Worm (Caenorhabditis elegans) whole organism, mixed stage, embryonic: ENCODE measurements around the gene C33D9.6.
A peak's percentile ranks its signal among the peaks of the same experiment; 100 is the strongest.

Experiments
- M03D4.4 ChIP-seq: sonication (generic microtip); optimal IDR thresholded peaks from 2 replicates; lab custom pipeline; 2017; ENCODE audit warnings: mild to moderate bottlenecking, missing genetic modification characterization, missing compliant biosample characterization
- blmp-1 ChIP-seq: fragments of 150-350 bp; optimal IDR thresholded peaks from 2 replicates; lab custom pipeline; 2014; ENCODE audit warnings: missing biosample characterization, missing genetic modification characterization
- ceh-39 ChIP-seq: fragments of 150-350 bp; optimal IDR thresholded peaks from 2 replicates; lab custom pipeline; 2014; ENCODE audit warnings: missing biosample characterization, missing genetic modification characterization
- ceh-43 ChIP-seq: fragments of 200-800 bp; sonication (Bioruptor generic); optimal IDR thresholded peaks from 2 replicates; lab custom pipeline; 2018; ENCODE audit warnings: mild to moderate bottlenecking, missing genetic modification characterization, moderate library complexity, missing compliant biosample characterization
- ceh-83 ChIP-seq: fragments of 200-800 bp; sonication (Bioruptor generic); optimal IDR thresholded peaks from 2 replicates; lab custom pipeline; 2018; ENCODE audit warnings: mild to moderate bottlenecking, missing genetic modification characterization, missing compliant biosample characterization
- ces-1 ChIP-seq: fragments of 150-350 bp; optimal IDR thresholded peaks from 2 replicates; lab custom pipeline; 2014; ENCODE audit warnings: missing biosample characterization, missing genetic modification reagents, missing genetic modification characterization
- drap-1 ChIP-seq: fragments of 200-800 bp; sonication (Bioruptor generic); optimal IDR thresholded peaks from 3 replicates; lab custom pipeline; 2018; ENCODE audit warnings: mild to moderate bottlenecking, missing genetic modification characterization, missing compliant biosample characterization
- elt-1 ChIP-seq: sonication (generic microtip); optimal IDR thresholded peaks from 2 replicates; lab custom pipeline; 2017; ENCODE audit warnings: missing genetic modification characterization, mild to moderate bottlenecking, missing compliant biosample characterization, antibody characterized with exemption, moderate library complexity, borderline replicate concordance; ENCODE audit not compliant: insufficient read depth
- elt-3 ChIP-seq: fragments of 150-350 bp; optimal IDR thresholded peaks from 2 replicates; lab custom pipeline; 2014; ENCODE audit warnings: missing biosample characterization, missing genetic modification characterization
- flh-1 ChIP-seq: fragments of 200-800 bp; sonication (Bioruptor generic); optimal IDR thresholded peaks from 2 replicates; lab custom pipeline; 2018; ENCODE audit warnings: mild to moderate bottlenecking, missing genetic modification characterization, moderate library complexity, missing compliant biosample characterization
- ham-2 ChIP-seq: fragments of 200-800 bp; sonication (Bioruptor generic); optimal IDR thresholded peaks from 2 replicates; lab custom pipeline; 2018; ENCODE audit warnings: mild to moderate bottlenecking, missing genetic modification characterization, missing compliant biosample characterization
- hlh-1 ChIP-seq: fragments of 150-350 bp; optimal IDR thresholded peaks from 2 replicates; lab custom pipeline; 2014; ENCODE audit warnings: missing biosample characterization, missing genetic modification reagents, missing genetic modification characterization
- lin-13 ChIP-seq: fragments of 150-350 bp; optimal IDR thresholded peaks from 2 replicates; lab custom pipeline; 2014; ENCODE audit warnings: missing biosample characterization, missing genetic modification characterization
- lin-32 ChIP-seq: fragments of 200-800 bp; sonication (Bioruptor generic); optimal IDR thresholded peaks from 2 replicates; lab custom pipeline; 2018; ENCODE audit warnings: mild to moderate bottlenecking, missing genetic modification characterization, missing compliant biosample characterization
- lsy-2 ChIP-seq: fragments of 150-350 bp; optimal IDR thresholded peaks from 2 replicates; lab custom pipeline; 2014; ENCODE audit warnings: missing biosample characterization, missing genetic modification characterization
- mab-5 ChIP-seq: fragments of 150-350 bp; optimal IDR thresholded peaks from 2 replicates; lab custom pipeline; 2014; ENCODE audit warnings: missing biosample characterization, missing genetic modification characterization
- mls-2 ChIP-seq: sonication (generic microtip); optimal IDR thresholded peaks from 2 replicates; lab custom pipeline; 2016; ENCODE audit warnings: mild to moderate bottlenecking, missing genetic modification characterization, moderate library complexity, missing compliant biosample characterization
- nhr-12 ChIP-seq: fragments of 150-350 bp; optimal IDR thresholded peaks from 2 replicates; lab custom pipeline; 2014; ENCODE audit warnings: missing biosample characterization, missing genetic modification characterization
- nhr-2 ChIP-seq: fragments of 150-350 bp; optimal IDR thresholded peaks from 2 replicates; lab custom pipeline; 2014; ENCODE audit warnings: missing biosample characterization, missing genetic modification characterization
- nhr-28 ChIP-seq: fragments of 150-350 bp; optimal IDR thresholded peaks from 2 replicates; lab custom pipeline; 2014; ENCODE audit warnings: missing biosample characterization, missing genetic modification characterization
- nhr-76 ChIP-seq: sonication (generic microtip); optimal IDR thresholded peaks from 2 replicates; lab custom pipeline; 2017; ENCODE audit warnings: missing biosample characterization, missing genetic modification characterization
- pha-4 ChIP-seq: fragments of 150-350 bp; optimal IDR thresholded peaks from 2 replicates; lab custom pipeline; 2018; ENCODE audit warnings: missing biosample characterization, missing genetic modification reagents, missing genetic modification characterization
- sem-2 ChIP-seq: fragments of 200-800 bp; sonication (Bioruptor generic); optimal IDR thresholded peaks from 2 replicates; lab custom pipeline; 2018; ENCODE audit warnings: mild to moderate bottlenecking, missing genetic modification characterization, missing compliant biosample characterization
- snpc-4 ChIP-seq: fragments of 150-350 bp; optimal IDR thresholded peaks from 2 replicates; lab custom pipeline; 2014; ENCODE audit warnings: missing biosample characterization, missing genetic modification characterization
- sptf-1 ChIP-seq: sonication (generic microtip); optimal IDR thresholded peaks from 2 replicates; lab custom pipeline; 2017; ENCODE audit warnings: mild to moderate bottlenecking, missing genetic modification characterization, moderate library complexity, missing compliant biosample characterization
- tbx-8 ChIP-seq: fragments of 200-800 bp; sonication (Bioruptor generic); optimal IDR thresholded peaks from 2 replicates; lab custom pipeline; 2018; ENCODE audit warnings: mild to moderate bottlenecking, missing genetic modification characterization, moderate library complexity, missing compliant biosample characterization
- unc-120 ChIP-seq: sonication (generic microtip); optimal IDR thresholded peaks from 2 replicates; lab custom pipeline; 2017; ENCODE audit warnings: missing genetic modification characterization, missing compliant biosample characterization; ENCODE audit not compliant: poor library complexity, severe bottlenecking
- unc-62 ChIP-seq: fragments of 150-350 bp; optimal IDR thresholded peaks from 2 replicates; lab custom pipeline; 2014; ENCODE audit warnings: missing biosample characterization, missing genetic modification reagents, missing genetic modification characterization
- ztf-11 ChIP-seq: fragments of 150-350 bp; optimal IDR thresholded peaks from 2 replicates; lab custom pipeline; 2014; ENCODE audit warnings: missing biosample characterization, missing genetic modification characterization

The C33D9.6 gene

ce11 chrIV:8822598-8822997 lies 44.7 kb upstream of the C33D9.6 start:
- TF ChIP-seq ztf-11 (tag; lab: Kevin White, UChicago) (no peak), nhr-2 (no peak), elt-1 (no peak), sptf-1 (tag; lab: Kevin White, UChicago) (no peak), ceh-83 (GFP tag; lab: Kevin White, UChicago) (no peak), pha-4 (tag; lab: Kevin White, UChicago) (no peak)
- TF ChIP-seq, all 35 proteins: peak for 0

ce11 chrIV:8821147-8821546 lies 43.2 kb upstream of the C33D9.6 start, which contains the start of gene T28C6.5:
Gene T28C6.5 (plus strand): TSS chrIV:8821447.
- TF ChIP-seq lsy-2 (tag; lab: Kevin White, UChicago) (no peak), M03D4.4 (tag; lab: Kevin White, UChicago) (no peak), pha-4 (tag; lab: Kevin White, UChicago) (no peak), flh-1 (GFP tag; lab: Kevin White, UChicago) (no peak), nhr-12 (tag; lab: Kevin White, UChicago) (no peak), elt-1 (no peak), elt-3 (tag; lab: Kevin White, UChicago) (no peak), ces-1 (GFP tag; lab: Kevin White, UChicago) (no peak), sptf-1 (tag; lab: Kevin White, UChicago) (no peak), unc-62 (GFP tag; lab: Kevin White, UChicago) (no peak)

ce11 chrIV:8820041-8820440 lies 42.1 kb upstream of the C33D9.6 start, which contains the start of gene T28C6.3:
Gene T28C6.3 (plus strand): TSS chrIV:8820341.
- TF ChIP-seq nhr-76 (tag; lab: Kevin White, UChicago) (no peak), unc-62 (GFP tag; lab: Kevin White, UChicago) (no peak), ham-2 (GFP tag; lab: Kevin White, UChicago) (no peak), nhr-12 (tag; lab: Kevin White, UChicago) (no peak), ceh-83 (GFP tag; lab: Kevin White, UChicago) (no peak)

- no peak for TF ChIP-seq nhr-12 (tag; lab: Kevin White, UChicago)
- TF ChIP-seq nhr-76 (tag; lab: Kevin White, UChicago), result no peak
- peak; percentile 10 for TF ChIP-seq hlh-1 (tag; lab: Kevin White, UChicago)
- no peak for TF ChIP-seq lin-13 (tag; lab: Kevin White, UChicago)
- peak; percentile 44 for TF ChIP-seq ceh-39 (tag; lab: Kevin White, UChicago)
- TF ChIP-seq nhr-2, result peak; percentile 94
- TF ChIP-seq ceh-43, result no peak
Measured at ce11 chrIV:8819471-8819870, 41.5 kb upstream of the C33D9.6 start.

- no peak for TF ChIP-seq nhr-76 (tag; lab: Kevin White, UChicago)
- no peak for TF ChIP-seq hlh-1 (tag; lab: Kevin White, UChicago)
- no peak for TF ChIP-seq M03D4.4 (tag; lab: Kevin White, UChicago)
- no peak for TF ChIP-seq mab-5 (tag; lab: Kevin White, UChicago)
- no peak for TF ChIP-seq ces-1 (GFP tag; lab: Kevin White, UChicago)
- no peak for TF ChIP-seq snpc-4
- TF ChIP-seq nhr-28, result no peak
- no peak for TF ChIP-seq ceh-39 (tag; lab: Kevin White, UChicago)
- TF ChIP-seq unc-120 (tag; lab: Kevin White, UChicago), result no peak
- TF ChIP-seq elt-3 (tag; lab: Kevin White, UChicago), result no peak
- no peak for TF ChIP-seq ceh-83 (GFP tag; lab: Kevin White, UChicago)
Measured at ce11 chrIV:8817639-8818038, 39.7 kb upstream of the C33D9.6 start, which contains the start of gene T28C6.10. Gene T28C6.10 (plus strand): TSS chrIV:8817939.

ce11 chrIV:8816617-8817016 lies 38.7 kb upstream of the C33D9.6 start:
- TF ChIP-seq nhr-28 (no peak), drap-1 (GFP tag; lab: Kevin White, UChicago) (no peak), mls-2 (tag; lab: Kevin White, UChicago) (no peak), ceh-83 (GFP tag; lab: Kevin White, UChicago) (no peak), blmp-1 (tag; lab: Kevin White, UChicago) (no peak), ceh-39 (tag; lab: Kevin White, UChicago) (no peak), ham-2 (GFP tag; lab: Kevin White, UChicago) (no peak), nhr-76 (tag; lab: Kevin White, UChicago) (no peak), lin-13 (tag; lab: Kevin White, UChicago) (no peak), tbx-8 (GFP tag; lab: Kevin White, UChicago) (no peak), elt-3 (tag; lab: Kevin White, UChicago) (no peak), sptf-1 (tag; lab: Kevin White, UChicago) (no peak), lin-32 (GFP tag; lab: Kevin White, UChicago) (no peak), ztf-11 (tag; lab: Kevin White, UChicago) (no peak), sem-2 (GFP tag; lab: Kevin White, UChicago) (no peak), mab-5 (tag; lab: Kevin White, UChicago) (no peak)
